Worm (Caenorhabditis elegans): Measurements from ENCODE around the gene sdz-5.

DNA sequence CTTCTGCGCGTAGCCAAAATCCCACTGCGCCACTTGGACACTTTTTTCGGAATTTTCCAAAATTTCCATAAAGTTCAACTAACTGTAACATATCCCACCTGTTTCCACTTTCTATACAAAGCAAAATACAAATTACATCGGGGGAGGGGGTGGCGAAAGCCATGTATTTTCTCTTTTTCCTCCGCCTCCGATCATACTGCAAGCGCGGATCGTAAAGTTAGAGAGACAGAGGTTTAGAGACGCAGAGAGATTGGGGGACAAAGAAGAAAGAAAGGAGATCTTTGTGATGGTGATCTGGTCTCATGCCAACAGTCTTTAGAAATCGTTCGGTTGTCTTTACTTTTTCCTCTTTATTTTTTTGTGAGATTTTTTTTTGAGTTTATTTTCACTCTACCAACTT lies 19.8 kb downstream of the sdz-5 start:
- TF ChIP-seq bed-2 (GFP tag; IDR thresholded peaks at IDR 0.05): no peak
- TF ChIP-seq unc-62 (GFP tag; optimal IDR thresholded peaks at IDR 0.05): no peak
- no peak for TF ChIP-seq repo-1 (tag; optimal IDR thresholded peaks at IDR 0.05)
- no peak for TF ChIP-seq lin-26 (GFP tag; IDR thresholded peaks at IDR 0.05)
- TF ChIP-seq nfyb-1 (GFP tag; IDR thresholded peaks at IDR 0.05): no peak
- TF ChIP-seq C06A6.2 (GFP tag; conservative IDR thresholded peaks at IDR 0.05): no peak
- no peak for TF ChIP-seq F10E7.11 (tag; optimal IDR thresholded peaks at IDR 0.05)
- TF ChIP-seq efl-1 (GFP tag; optimal IDR thresholded peaks at IDR 0.05): no peak
- TF ChIP-seq Y56A3A.18 (GFP tag; IDR thresholded peaks at IDR 0.05): no peak
- TF ChIP-seq snpc-1.3 (tag; optimal IDR thresholded peaks at IDR 0.05; ENCODE audit: insufficient read depth): no peak
- no peak for TF ChIP-seq fkh-3 (tag; optimal IDR thresholded peaks at IDR 0.05)
- TF ChIP-seq unc-130 (GFP tag; optimal IDR thresholded peaks at IDR 0.05): no peak
- TF ChIP-seq mes-4 (tag; optimal IDR thresholded peaks at IDR 0.05): no peak
